Worm (Caenorhabditis elegans) whole organism, late embryonic: ENCODE measurements around the gene scl-19.

Experiments used
- ahr-1 ChIP-seq: sonication (generic microtip); optimal IDR thresholded peaks from 2 replicates; lab custom pipeline; 2016; ENCODE audit warnings: missing genetic modification characterization, missing compliant biosample characterization
- ama-1 ChIP-seq: fragments of 150-350 bp; optimal IDR thresholded peaks from 2 replicates; lab custom pipeline; 2014
- ceh-34 ChIP-seq: sonication (generic microtip); optimal IDR thresholded peaks from 2 replicates; lab custom pipeline; 2016; ENCODE audit warnings: mild to moderate bottlenecking, missing genetic modification characterization, missing compliant biosample characterization
- ets-4 ChIP-seq: sonication (generic microtip); optimal IDR thresholded peaks from 2 replicates; lab custom pipeline; 2016; ENCODE audit warnings: missing genetic modification characterization, missing compliant biosample characterization
- fax-1 ChIP-seq: sonication (generic microtip); optimal IDR thresholded peaks from 2 replicates; lab custom pipeline; 2016; ENCODE audit warnings: missing genotype, missing genetic modification characterization, missing compliant biosample characterization
- hlh-8 ChIP-seq: sonication (generic microtip); optimal IDR thresholded peaks from 2 replicates; lab custom pipeline; 2016; ENCODE audit warnings: missing genotype, missing genetic modification characterization, missing compliant biosample characterization
- tbx-2 ChIP-seq: sonication (generic microtip); optimal IDR thresholded peaks from 2 replicates; lab custom pipeline; 2016; ENCODE audit warnings: missing genetic modification characterization, missing compliant biosample characterization
- unc-86 ChIP-seq: sonication (generic microtip); optimal IDR thresholded peaks from 2 replicates; lab custom pipeline; 2016; ENCODE audit warnings: missing genetic modification characterization, missing compliant biosample characterization

- no peak for TF ChIP-seq ahr-1 (tag; lab: Kevin White, UChicago)
- no peak for TF ChIP-seq hlh-8 (tag; lab: Kevin White, UChicago)
- TF ChIP-seq ama-1 (lab: Kevin White, UChicago), result no peak
- no peak for TF ChIP-seq tbx-2 (tag; lab: Kevin White, UChicago)
- no peak for TF ChIP-seq unc-86 (tag; lab: Kevin White, UChicago)
- TF ChIP-seq ets-4 (tag; lab: Kevin White, UChicago), result no peak
- no peak for TF ChIP-seq ceh-34 (tag; lab: Kevin White, UChicago)
- TF ChIP-seq fax-1 (tag; lab: Kevin White, UChicago), result no peak
These were observed 38.8 kb downstream of the scl-19 start, which contains the start of gene clec-255 for ce11 chrV:18770623-18771022.
